Fruit fly (Drosophila melanogaster) whole organism, larva: ENCODE measurements around the gene eIF4G2.

Source experiments
- noc ChIP-seq: fragments of 200-800 bp; sonication (Bioruptor generic); optimal IDR thresholded peaks from 3 replicates; lab custom pipeline; 2019; ENCODE audit warnings: missing biosample characterization, mild to moderate bottlenecking, missing genetic modification characterization, moderate library complexity

The eIF4G2 gene

dm6 chr3R:23760219-23761018 is 58.6 kb downstream of the eIF4G2 start, which contains the start of gene SdhD:
Gene SdhD (minus strand): TSS chr3R:23760600.
- TF ChIP-seq noc, result peak; percentile 7
